Fruit fly (Drosophila melanogaster) whole organism: ENCODE measurements around the gene CG15922.

Experiments used
- Dll ChIP-seq: fragments of >200 bp; optimal IDR thresholded peaks from 2 replicates; lab custom pipeline; 2017
- pan ChIP-seq: fragments of >200 bp; optimal IDR thresholded peaks from 2 replicates; lab custom pipeline; 2017

DNA sequence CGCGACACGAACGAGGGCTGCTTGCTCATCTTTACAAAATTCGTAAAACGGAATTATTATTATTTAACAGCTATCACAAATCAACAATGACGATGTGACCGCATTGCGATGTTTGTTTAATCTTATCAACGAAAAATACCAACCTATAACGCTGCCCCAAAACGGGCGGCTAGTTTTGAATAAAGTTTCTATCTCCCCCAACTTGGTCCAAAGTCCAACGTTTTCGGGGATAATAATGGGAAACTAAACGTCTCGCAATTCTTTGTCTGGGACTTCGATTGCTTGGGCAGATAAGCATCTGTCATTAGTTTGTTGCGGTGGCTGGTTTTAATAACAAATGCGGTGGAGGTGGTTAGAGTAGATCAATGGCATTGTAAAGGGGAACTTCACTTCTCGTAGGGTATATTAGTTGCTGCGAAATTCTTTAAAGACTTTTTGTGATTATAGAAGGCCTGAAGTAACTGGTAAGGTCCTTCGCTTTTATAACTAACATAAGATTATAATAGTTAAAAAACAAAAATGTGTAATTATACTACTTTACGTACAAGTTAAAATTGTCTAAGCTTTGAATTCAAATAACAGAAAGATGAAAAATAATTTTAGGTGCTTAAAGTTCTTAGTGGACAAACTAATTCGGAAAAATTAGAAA lies at the start of gene CG15922:
- TF ChIP-seq pan (no peak), Dll (no peak)
